Worm (Caenorhabditis elegans): ENCODE results near the gene srh-308.

The srh-308 gene

DNA sequence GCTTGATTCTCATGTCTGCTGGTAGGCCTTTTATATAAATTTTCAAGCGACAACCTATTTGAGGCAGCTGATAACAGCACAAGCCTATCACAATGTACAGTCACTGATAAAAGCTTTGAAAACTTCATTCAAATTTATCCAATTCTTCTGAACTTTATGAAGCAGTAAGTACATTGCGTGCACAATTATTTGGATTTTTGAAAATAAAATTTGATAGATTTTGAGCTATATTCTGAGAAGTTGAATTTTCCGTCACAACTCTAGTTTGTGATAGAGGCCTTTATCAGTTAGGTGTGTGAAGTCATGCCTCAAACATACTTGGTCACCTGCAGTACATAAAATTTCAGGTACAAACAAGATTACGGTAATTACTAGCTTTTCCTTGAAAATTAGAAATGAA, 1.3 kb upstream of the srh-308 start, which contains the start of the genes mtl-2 and T08G5.1:
mtl-2 (minus strand) TSS at position 34 of the 400 bp plus-strand sequence.
T08G5.1 (plus strand) TSS at position 127 of the 400 bp plus-strand sequence.
- TF ChIP-seq sox-2 (GFP tag; IDR thresholded peaks at IDR 0.05), result no peak
- no peak for TF ChIP-seq F13H6.1 (tag; optimal IDR thresholded peaks at IDR 0.05)
- no peak for TF ChIP-seq nfya-1 (tag; optimal IDR thresholded peaks at IDR 0.05)
- peak; percentile 49 for TF ChIP-seq elt-2 (tag; optimal IDR thresholded peaks at IDR 0.05)
- no peak for TF ChIP-seq ceh-9 (tag; optimal IDR thresholded peaks at IDR 0.05)

DNA sequence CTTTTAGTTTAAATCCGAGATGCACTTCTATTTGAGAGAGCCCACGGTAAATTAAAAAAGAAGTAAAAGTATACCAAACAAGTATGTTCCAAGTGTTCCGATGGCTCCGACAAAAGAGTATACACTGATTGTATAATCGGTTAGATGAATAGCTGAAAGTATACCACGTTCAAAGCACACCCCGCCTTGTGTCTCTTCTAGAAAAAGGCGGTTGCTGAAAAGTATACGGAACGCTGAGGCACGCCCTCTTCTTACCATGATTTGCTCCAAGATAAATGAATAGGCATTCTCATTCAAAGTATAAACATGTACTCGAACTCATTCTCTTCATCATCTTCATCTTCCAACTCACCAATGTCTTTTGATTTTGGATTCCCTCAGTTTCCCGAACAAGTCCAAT, 3.0 kb downstream of the srh-308 start, which contains the start of gene end-3:
end-3 (plus strand) TSS at position 301 of the 400 bp plus-strand sequence.
- TF ChIP-seq hlh-30 (tag; optimal IDR thresholded peaks at IDR 0.05; ENCODE audit: insufficient read depth) (no peak), pqm-1 (tag; optimal IDR thresholded peaks at IDR 0.05) (no peak), ceh-22 (tag; optimal IDR thresholded peaks at IDR 0.05) (no peak), che-1 (tag; optimal IDR thresholded peaks at IDR 0.05) (no peak), K09A11.1 (tag; optimal IDR thresholded peaks at IDR 0.05; ENCODE audit: insufficient read depth) (no peak), rnt-1 (tag; optimal IDR thresholded peaks at IDR 0.05) (no peak), hlh-8 (tag; optimal IDR thresholded peaks at IDR 0.05) (no peak), unc-42 (tag; optimal IDR thresholded peaks at IDR 0.05) (no peak)

DNA sequence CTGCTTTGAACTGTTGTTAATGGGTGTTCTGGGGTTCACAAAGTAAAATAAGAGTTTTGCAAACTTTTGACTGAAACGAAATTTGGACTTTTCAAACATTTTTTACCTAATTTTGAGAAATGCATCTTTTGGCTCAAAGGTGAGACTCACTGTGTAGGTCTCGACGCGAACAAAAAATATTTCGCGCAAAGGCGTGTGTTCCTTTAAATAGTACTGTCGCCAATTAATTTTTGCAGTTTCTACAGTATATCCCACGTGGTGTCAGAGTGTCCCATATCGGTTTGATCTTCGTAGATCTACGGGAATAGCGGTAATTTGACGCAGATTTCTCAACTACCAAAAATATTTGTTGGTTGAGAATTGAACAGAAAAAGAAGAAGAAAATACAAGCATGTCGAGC, 3.7 kb downstream of the srh-308 start:
- TF ChIP-seq pha-4 (tag; optimal IDR thresholded peaks at IDR 0.05) (no peak), ceh-30 (tag; optimal IDR thresholded peaks at IDR 0.05) (no peak), ceh-9 (tag; optimal IDR thresholded peaks at IDR 0.05) (no peak), sdc-2 (tag; optimal IDR thresholded peaks at IDR 0.05) (no peak), hlh-8 (tag; optimal IDR thresholded peaks at IDR 0.05) (no peak), madf-2 (tag; optimal IDR thresholded peaks at IDR 0.05) (no peak), lin-11 (tag; optimal IDR thresholded peaks at IDR 0.05) (no peak), F13H6.1 (tag; optimal IDR thresholded peaks at IDR 0.05) (no peak), unc-42 (tag; optimal IDR thresholded peaks at IDR 0.05) (no peak), elt-4 (tag; optimal IDR thresholded peaks at IDR 0.05) (no peak), ets-4 (tag; optimal IDR thresholded peaks at IDR 0.05) (no peak), dve-1 (tag; optimal IDR thresholded peaks at IDR 0.05) (no peak), sox-2 (GFP tag; IDR thresholded peaks at IDR 0.05) (no peak)

DNA sequence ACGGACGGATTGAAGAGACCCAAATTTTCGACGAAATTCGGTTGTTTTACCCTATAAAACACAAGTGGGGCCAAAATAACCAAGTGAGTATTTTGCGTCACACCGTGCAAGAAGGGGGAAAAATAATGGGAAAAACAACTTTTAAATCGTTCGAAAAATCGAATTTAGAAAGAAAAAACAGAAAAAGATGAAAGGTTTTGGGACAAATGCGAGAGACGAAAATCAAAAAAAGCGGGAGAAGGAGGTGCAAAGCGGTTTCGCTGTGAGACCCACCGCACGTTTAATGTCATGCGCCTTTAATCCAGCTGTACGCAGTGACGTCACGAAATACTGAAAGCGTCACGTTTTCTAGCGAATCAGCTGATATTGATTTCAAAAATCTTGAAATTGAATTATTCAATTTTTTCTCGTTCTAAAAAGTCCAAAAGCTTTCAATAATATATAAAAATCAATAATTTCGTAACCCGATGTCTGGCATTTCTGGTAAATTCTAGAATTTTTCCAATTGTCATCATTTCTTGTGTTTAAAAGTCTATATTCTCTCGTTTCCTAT, 5.3 kb downstream of the srh-308 start, which contains the start of the genes ddx-17 and aip-1:
ddx-17 (minus strand) TSS at position 51 of the 553 bp plus-strand sequence.
aip-1 (plus strand) TSS at position 332 of the 553 bp plus-strand sequence.
- TF ChIP-seq hlh-13 (GFP tag; optimal IDR thresholded peaks at IDR 0.05) (no peak), K02D7.2 (tag; optimal IDR thresholded peaks at IDR 0.05) (no peak), lin-11 (tag; optimal IDR thresholded peaks at IDR 0.05) (no peak), tbx-7 (tag; optimal IDR thresholded peaks at IDR 0.05) (no peak), dmd-4 (tag; optimal IDR thresholded peaks at IDR 0.05; ENCODE audit: borderline replicate concordance) (no peak), rnt-1 (tag; optimal IDR thresholded peaks at IDR 0.05) (no peak), che-1 (tag; optimal IDR thresholded peaks at IDR 0.05) (no peak), ceh-19 (GFP tag; optimal IDR thresholded peaks at IDR 0.05) (no peak), ceh-6 (GFP tag; optimal IDR thresholded peaks at IDR 0.05) (no peak), sox-4 (tag; optimal IDR thresholded peaks at IDR 0.05) (no peak), sox-2 (GFP tag; IDR thresholded peaks at IDR 0.05) (no peak), hlh-15 (tag; optimal IDR thresholded peaks at IDR 0.05) (no peak), unc-42 (tag; optimal IDR thresholded peaks at IDR 0.05) (peak; percentile 36), fax-1 (tag; optimal IDR thresholded peaks at IDR 0.05) (no peak), gmeb-2 (tag; optimal IDR thresholded peaks at IDR 0.05) (no peak), ztf-16 (tag; optimal IDR thresholded peaks at IDR 0.05) (no peak), pat-9 (tag; optimal IDR thresholded peaks at IDR 0.05) (no peak), tbx-2 (tag; optimal IDR thresholded peaks at IDR 0.05) (peak; percentile 52), F13H6.1 (tag; optimal IDR thresholded peaks at IDR 0.05) (no peak), pha-2 (tag; optimal IDR thresholded peaks at IDR 0.05) (no peak), unc-55 (GFP tag; optimal IDR thresholded peaks at IDR 0.05) (peak; percentile 50), elt-2 (tag; optimal IDR thresholded peaks at IDR 0.05) (no peak), ceh-18 (tag; optimal IDR thresholded peaks at IDR 0.05) (no peak), lim-6 (tag; optimal IDR thresholded peaks at IDR 0.05) (no peak), ceh-14 (tag; optimal IDR thresholded peaks at IDR 0.05) (no peak), ahr-1 (tag; optimal IDR thresholded peaks at IDR 0.05) (no peak), ets-4 (tag; optimal IDR thresholded peaks at IDR 0.05) (no peak), T23F11.4 (GFP tag; optimal IDR thresholded peaks at IDR 0.05) (no peak), ceh-31 (tag; optimal IDR thresholded peaks at IDR 0.05) (peak; percentile 60), hlh-8 (tag; optimal IDR thresholded peaks at IDR 0.05) (no peak), nhr-11 (tag; optimal IDR thresholded peaks at IDR 0.05) (no peak), ceh-34 (tag; optimal IDR thresholded peaks at IDR 0.05) (no peak), hlh-30 (tag; optimal IDR thresholded peaks at IDR 0.05; ENCODE audit: insufficient read depth) (peak; percentile 85), pax-1 (tag; optimal IDR thresholded peaks at IDR 0.05) (no peak)
